Fruit fly (Drosophila melanogaster) whole organism, embryonic: ENCODE data around the gene pav.
A peak's percentile ranks its signal among the peaks of the same experiment; 100 is the strongest.

ENCODE experiments used
- Adf1 ChIP-seq: fragments of 200-800 bp; sonication (Bioruptor generic); IDR thresholded peaks from 2 replicates; pipeline ENCODE4 v1.3.6; 2022; ENCODE audit warnings: missing biosample characterization, missing genetic modification characterization
- Antp ChIP-seq: fragments of 200-800 bp; sonication (Bioruptor generic); optimal IDR thresholded peaks from 3 replicates; lab custom pipeline; 2016; ENCODE audit warnings: missing biosample characterization, missing genetic modification characterization
- BtbVII ChIP-seq: fragments of 200-800 bp; sonication (Bioruptor generic); optimal IDR thresholded peaks from 3 replicates; lab custom pipeline; 2017; ENCODE audit warnings: missing biosample characterization, mild to moderate bottlenecking, missing genetic modification characterization
- CG10462 ChIP-seq: fragments of 200-800 bp; sonication (Bioruptor generic); optimal IDR thresholded peaks from 2 replicates; lab custom pipeline; 2016; ENCODE audit warnings: missing biosample characterization, missing genetic modification characterization
- CG12071 ChIP-seq: fragments of 200-800 bp; sonication (Bioruptor generic); optimal IDR thresholded peaks from 3 replicates; lab custom pipeline; 2018; ENCODE audit warnings: missing biosample characterization, mild to moderate bottlenecking, missing genetic modification characterization
- CG12236 ChIP-seq: fragments of 200-800 bp; sonication (Bioruptor generic); optimal IDR thresholded peaks from 2 replicates; lab custom pipeline; 2016; ENCODE audit warnings: missing biosample characterization, missing genetic modification characterization
- CG12769 ChIP-seq: fragments of 200-800 bp; sonication (Bioruptor generic); optimal IDR thresholded peaks from 2 replicates; lab custom pipeline; 2019; ENCODE audit warnings: missing biosample characterization, mild to moderate bottlenecking, missing genetic modification characterization, moderate library complexity
- CG14667 ChIP-seq: fragments of 200-800 bp; sonication (Bioruptor generic); IDR thresholded peaks from 2 replicates; pipeline ENCODE4 v1.3.6; 2022; ENCODE audit warnings: missing biosample characterization, missing genetic modification characterization
- CG1647 ChIP-seq: fragments of 200-800 bp; sonication (Bioruptor generic); optimal IDR thresholded peaks from 3 replicates; lab custom pipeline; 2016; ENCODE audit warnings: missing biosample characterization, missing genetic modification characterization
- CG18599 ChIP-seq: fragments of 200-800 bp; sonication (Bioruptor generic); optimal IDR thresholded peaks from 3 replicates; lab custom pipeline; 2017; ENCODE audit warnings: missing biosample characterization, missing genetic modification characterization, mild to moderate bottlenecking, moderate library complexity, missing genetic modification reagents
- CG2199 ChIP-seq: fragments of 200-800 bp; sonication (Bioruptor generic); IDR thresholded peaks from 3 replicates; pipeline ENCODE4 v1.3.6; 2022; ENCODE audit warnings: missing biosample characterization, missing genetic modification characterization
- CG31224 ChIP-seq: fragments of 200-800 bp; sonication (Bioruptor generic); IDR thresholded peaks from 2 replicates; pipeline ENCODE4 v1.3.6; 2022; ENCODE audit warnings: missing biosample characterization, missing genetic modification characterization
- CG32532 ChIP-seq: fragments of 200-800 bp; sonication (Bioruptor generic); IDR thresholded peaks from 2 replicates; pipeline ENCODE4 v1.3.6; 2022; ENCODE audit warnings: missing biosample characterization, missing genetic modification characterization
- CG33213 ChIP-seq: fragments of 200-800 bp; sonication (Bioruptor generic); optimal IDR thresholded peaks from 3 replicates; lab custom pipeline; 2016; ENCODE audit warnings: missing biosample characterization, missing genetic modification characterization
- CG34224 ChIP-seq: fragments of 200-800 bp; sonication (Bioruptor generic); IDR thresholded peaks from 3 replicates; pipeline ENCODE4 v1.3.6; 2022; ENCODE audit warnings: missing biosample characterization, missing genetic modification characterization; ENCODE audit not compliant: partially characterized antibody
- CG4360 ChIP-seq: fragments of 200-800 bp; sonication (Bioruptor generic); IDR thresholded peaks from 2 replicates; pipeline ENCODE4 v1.3.6; 2022; ENCODE audit warnings: missing biosample characterization, missing genetic modification characterization
- CG6175 ChIP-seq: fragments of 200-800 bp; sonication (Bioruptor generic); IDR thresholded peaks from 3 replicates; pipeline ENCODE4 v1.3.6; 2022; ENCODE audit warnings: missing biosample characterization, missing genetic modification characterization
- CG6654 ChIP-seq: fragments of 200-800 bp; sonication (Bioruptor generic); optimal IDR thresholded peaks from 2 replicates; lab custom pipeline; 2017; ENCODE audit warnings: missing biosample characterization, mild to moderate bottlenecking, missing genetic modification characterization
- CHES-1-like ChIP-seq: fragments of 200-800 bp; sonication (Bioruptor generic); optimal IDR thresholded peaks from 2 replicates; lab custom pipeline; 2016; ENCODE audit warnings: missing biosample characterization, missing genetic modification characterization
- Deaf1 ChIP-seq: fragments of 200-800 bp; optimal IDR thresholded peaks from 3 replicates; lab custom pipeline; 2019; ENCODE audit warnings: missing biosample characterization, mild to moderate bottlenecking, missing genetic modification characterization, moderate library complexity
- Gug ChIP-seq: fragments of 200-800 bp; sonication (Bioruptor generic); IDR thresholded peaks from 4 replicates; pipeline ENCODE4 v1.3.6; 2022; ENCODE audit warnings: missing biosample characterization, missing genetic modification characterization
- HLHmδ ChIP-seq: fragments of 200-800 bp; sonication (Bioruptor generic); optimal IDR thresholded peaks from 2 replicates; lab custom pipeline; 2018; ENCODE audit warnings: missing biosample characterization, mild to moderate bottlenecking, missing genetic modification characterization, moderate library complexity
- Lpt ChIP-seq: fragments of >200 bp; optimal IDR thresholded peaks from 2 replicates; lab custom pipeline; 2018; ENCODE audit warnings: missing biosample characterization, missing genetic modification characterization
- Meics ChIP-seq: fragments of 200-800 bp; sonication (Bioruptor generic); optimal IDR thresholded peaks from 2 replicates; lab custom pipeline; 2017; ENCODE audit warnings: missing biosample characterization, mild to moderate bottlenecking, missing genetic modification characterization
- Myb ChIP-seq: fragments of 200-800 bp; sonication (Bioruptor generic); optimal IDR thresholded peaks from 2 replicates; lab custom pipeline; 2016; ENCODE audit warnings: missing biosample characterization, missing genetic modification characterization
- Nf-YB ChIP-seq: fragments of 200-800 bp; sonication (Bioruptor generic); optimal IDR thresholded peaks from 3 replicates; lab custom pipeline; 2019; ENCODE audit warnings: missing biosample characterization, mild to moderate bottlenecking, missing genetic modification characterization, moderate library complexity
- Pdp1 ChIP-seq, 2 experiments: fragments of 200-800 bp; sonication (Bioruptor generic); optimal IDR thresholded peaks; 3 replicates each; lab custom pipeline; 2016; ENCODE audit warnings: missing biosample characterization in 2 of 2, missing genetic modification characterization in 2 of 2, mild to moderate bottlenecking in 1 of 2, moderate library complexity in 1 of 2
- Poxn ChIP-seq: fragments of 200-800 bp; sonication (Bioruptor generic); IDR thresholded peaks from 2 replicates; pipeline ENCODE4 v1.3.6; 2022; ENCODE audit warnings: missing biosample characterization, missing genetic modification characterization
- Sox102F ChIP-seq: fragments of 200-800 bp; sonication (Bioruptor generic); optimal IDR thresholded peaks from 2 replicates; lab custom pipeline; 2018; ENCODE audit warnings: missing biosample characterization, mild to moderate bottlenecking, missing genetic modification characterization, moderate library complexity
- Trl ChIP-seq, 3 experiments: fragments of >200 bp in 2 of 3; fragments of 200-800 bp in 1 of 3; sonication (Bioruptor generic) in 1 of 3; optimal IDR thresholded peaks; 2 replicates in 1 of 3; 3 replicates in 2 of 3; lab custom pipeline; 2016 to 2017; ENCODE audit warnings: missing biosample characterization in 1 of 3, missing genetic modification characterization in 1 of 3
- Vsx1 ChIP-seq: fragments of 200-800 bp; sonication (Bioruptor generic); optimal IDR thresholded peaks from 2 replicates; lab custom pipeline; 2017; ENCODE audit warnings: missing biosample characterization, mild to moderate bottlenecking, missing genetic modification characterization, missing genetic modification reagents
- az2 ChIP-seq: fragments of 200-800 bp; sonication (Bioruptor generic); optimal IDR thresholded peaks from 3 replicates; lab custom pipeline; 2016; ENCODE audit warnings: missing biosample characterization, missing genetic modification characterization
- cas ChIP-seq: fragments of 200-800 bp; sonication (Bioruptor generic); IDR thresholded peaks from 2 replicates; pipeline ENCODE4 v1.3.6; 2022; ENCODE audit warnings: missing biosample characterization, missing genetic modification characterization
- chinmo ChIP-seq: fragments of 200-800 bp; sonication (Bioruptor generic); IDR thresholded peaks from 4 replicates; pipeline ENCODE4 v1.3.6; 2022; ENCODE audit warnings: missing biosample characterization, missing genetic modification characterization; ENCODE audit not compliant: partially characterized antibody
- cwo ChIP-seq: fragments of 200-800 bp; sonication (Bioruptor generic); optimal IDR thresholded peaks from 3 replicates; lab custom pipeline; 2017; ENCODE audit warnings: missing biosample characterization, missing genetic modification characterization, mild to moderate bottlenecking, moderate library complexity, missing genetic modification reagents
- fd64A ChIP-seq: fragments of 200-800 bp; sonication (Bioruptor generic); optimal IDR thresholded peaks from 3 replicates; lab custom pipeline; 2018; ENCODE audit warnings: missing biosample characterization, mild to moderate bottlenecking, missing genetic modification characterization
- gsb-n ChIP-seq: fragments of 200-800 bp; sonication (Bioruptor generic); optimal IDR thresholded peaks from 3 replicates; lab custom pipeline; 2018; ENCODE audit warnings: missing biosample characterization, mild to moderate bottlenecking, missing genetic modification characterization
- kni ChIP-seq: fragments of 200-800 bp; sonication (Bioruptor generic); optimal IDR thresholded peaks from 3 replicates; lab custom pipeline; 2017; ENCODE audit warnings: mild to moderate bottlenecking, missing biosample characterization, missing genetic modification reagents, missing genetic modification characterization
- mirr ChIP-seq: fragments of 200-800 bp; sonication (Bioruptor generic); optimal IDR thresholded peaks from 3 replicates; lab custom pipeline; 2018; ENCODE audit warnings: missing biosample characterization, mild to moderate bottlenecking, missing genetic modification characterization
- org-1 ChIP-seq: fragments of 200-800 bp; sonication (Bioruptor generic); optimal IDR thresholded peaks from 2 replicates; lab custom pipeline; 2017; ENCODE audit warnings: missing biosample characterization, missing genetic modification characterization
- otp ChIP-seq: fragments of 200-800 bp; sonication (Bioruptor generic); IDR thresholded peaks from 3 replicates; pipeline ENCODE4, ENCODE4 v1.3.6; 2022; ENCODE audit warnings: missing biosample characterization, missing genetic modification characterization
- pros ChIP-seq: fragments of 200-800 bp; sonication (Bioruptor generic); optimal IDR thresholded peaks from 3 replicates; lab custom pipeline; 2019; ENCODE audit warnings: missing biosample characterization, mild to moderate bottlenecking, missing genetic modification characterization, moderate library complexity
- rib ChIP-seq: fragments of 200-800 bp; sonication (Bioruptor generic); IDR thresholded peaks from 2 replicates; pipeline ENCODE4 v1.3.6; 2022; ENCODE audit warnings: missing biosample characterization, missing genetic modification characterization
- salm ChIP-seq: fragments of 200-800 bp; sonication (Bioruptor generic); optimal IDR thresholded peaks from 2 replicates; lab custom pipeline; 2018; ENCODE audit warnings: missing biosample characterization, mild to moderate bottlenecking, missing genetic modification characterization
- sna ChIP-seq: fragments of 200-800 bp; sonication (Bioruptor generic); IDR thresholded peaks from 2 replicates; pipeline ENCODE4 v1.3.6; 2022; ENCODE audit warnings: missing biosample characterization, missing genetic modification characterization; ENCODE audit not compliant: partially characterized antibody
- stc ChIP-seq: fragments of 200-800 bp; sonication (Bioruptor generic); IDR thresholded peaks from 2 replicates; pipeline ENCODE4 v1.3.6; 2022; ENCODE audit warnings: missing biosample characterization, missing genetic modification characterization
- vnd ChIP-seq: fragments of 200-800 bp; sonication (Bioruptor generic); IDR thresholded peaks from 3 replicates; pipeline ENCODE4 v1.3.6; 2022; ENCODE audit warnings: missing biosample characterization, missing genetic modification characterization; ENCODE audit not compliant: partially characterized antibody
- vvl ChIP-seq: fragments of 200-800 bp; sonication (Bioruptor generic); IDR thresholded peaks from 2 replicates; pipeline ENCODE4 v1.3.6; 2022; ENCODE audit warnings: missing biosample characterization, missing genetic modification characterization

Gene pav

dm6 chr3L:4219291-4220228, 23.0 kb upstream of the pav start (continued):
- peak; percentile 100 for TF ChIP-seq cwo (GFP tag; lab: Kevin White, UChicago)
- no peak for TF ChIP-seq Adf1 (GFP tag; lab: Robert Waterston, UW)
- no peak for TF ChIP-seq Nf-YB
- no peak for TF ChIP-seq CG6175 (GFP tag; lab: Robert Waterston, UW)
- no peak for TF ChIP-seq kni
- no peak for TF ChIP-seq Trl (optimal IDR thresholded peaks at IDR 0.05; lab: Kevin White, UChicago)
- TF ChIP-seq Trl (GFP tag; optimal IDR thresholded peaks at IDR 0.05; lab: Kevin White, UChicago): no peak
- no peak for TF ChIP-seq CG10462
- peak; percentile 15; the same call in 1 of the 2 replicates for TF ChIP-seq vvl (GFP tag; lab: Robert Waterston, UW)
- peak; percentile 96 for TF ChIP-seq CG6654 (GFP tag; lab: Kevin White, UChicago)
- TF ChIP-seq HLHmδ (GFP tag; lab: Kevin White, UChicago): peak; percentile 18
- no peak for TF ChIP-seq gsb-n (tag; lab: Kevin White, UChicago)
- TF ChIP-seq CHES-1-like (GFP tag; lab: Kevin White, UChicago): no peak
- TF ChIP-seq Myb (GFP tag; lab: Kevin White, UChicago): no peak
- TF ChIP-seq CG18599 (GFP tag; lab: Kevin White, UChicago): peak; percentile 24
- TF ChIP-seq CG1647 (GFP tag; lab: Kevin White, UChicago): no peak
- TF ChIP-seq org-1: peak; percentile 39
- TF ChIP-seq chinmo: 0 out of 4 replicates have a peak, but pooled peaks have one; percentile 67
- TF ChIP-seq otp (GFP tag; lab: Robert Waterston, UW): no peak; the same call in 2 of the 3 replicates
- no peak for TF ChIP-seq sna (GFP tag; lab: Robert Waterston, UW)
- no peak for TF ChIP-seq CG14667 (GFP tag; lab: Robert Waterston, UW)
- TF ChIP-seq cas: no peak
- TF ChIP-seq BtbVII: peak; percentile 22
- TF ChIP-seq fd64A (GFP tag; lab: Kevin White, UChicago): peak; percentile 20
- TF ChIP-seq CG32532 (GFP tag; lab: Robert Waterston, UW): peak; percentile 44
- TF ChIP-seq vnd (GFP tag; lab: Robert Waterston, UW): peak; percentile 67
- TF ChIP-seq Sox102F: no peak
- no peak for TF ChIP-seq Meics (GFP tag; lab: Kevin White, UChicago)
- TF ChIP-seq mirr: peak; percentile 84
- TF ChIP-seq CG33213 (GFP tag; lab: Kevin White, UChicago): no peak
- peak; percentile 55 for TF ChIP-seq pros (GFP tag; lab: Kevin White, UChicago)
- no peak for TF ChIP-seq Lpt (GFP tag; lab: Kevin White, UChicago)
- no peak for TF ChIP-seq CG31224 (GFP tag; lab: Robert Waterston, UW)
- peak; percentile 33 for TF ChIP-seq CG12071 (GFP tag; lab: Kevin White, UChicago)
- no peak for TF ChIP-seq Antp (GFP tag; lab: Kevin White, UChicago)
- no peak for TF ChIP-seq az2 (GFP tag; lab: Kevin White, UChicago)
- no peak for TF ChIP-seq rib
- no peak for TF ChIP-seq Poxn (GFP tag; lab: Robert Waterston, UW)
- no peak for TF ChIP-seq CG34224 (GFP tag; lab: Robert Waterston, UW)
- TF ChIP-seq salm (tag; lab: Kevin White, UChicago): no peak
- no peak for TF ChIP-seq CG12236 (GFP tag; lab: Kevin White, UChicago)
- peak; percentile 72 for TF ChIP-seq Vsx1 (GFP tag; lab: Kevin White, UChicago)
- TF ChIP-seq Gug (GFP tag; lab: Robert Waterston, UW): no peak
- peak; percentile 7 for TF ChIP-seq Deaf1 (tag; lab: Kevin White, UChicago)
- TF ChIP-seq Pdp1 (GFP tag; optimal IDR thresholded peaks at IDR 0.05; lab: Kevin White, UChicago): peak in 1 of 2 experiments; percentile 35
- no peak for TF ChIP-seq stc (GFP tag; lab: Robert Waterston, UW)
- TF ChIP-seq CG12769 (tag; lab: Kevin White, UChicago): no peak
- TF ChIP-seq CG2199 (GFP tag; lab: Robert Waterston, UW): peak; percentile 68; the same call in 1 of the 3 replicates
- no peak for TF ChIP-seq CG4360 (GFP tag; lab: Robert Waterston, UW)
